Fruit fly (Drosophila melanogaster) whole organism, embryonic: Measurements from ENCODE around the gene Targ2.

Experiments used
- Adf1 ChIP-seq: fragments of 200-800 bp; sonication (Bioruptor generic); IDR thresholded peaks from 2 replicates; pipeline ENCODE4 v1.3.6; 2022; ENCODE audit warnings: missing biosample characterization, missing genetic modification characterization
- Aef1 ChIP-seq: fragments of 200-800 bp; sonication (Bioruptor generic); IDR thresholded peaks from 3 replicates; pipeline ENCODE4 v1.3.6; 2022; ENCODE audit warnings: missing biosample characterization, missing genetic modification characterization
- Atf-2 ChIP-seq: fragments of 200-800 bp; sonication (Bioruptor generic); optimal IDR thresholded peaks from 2 replicates; lab custom pipeline; 2016; ENCODE audit warnings: missing biosample characterization, missing genetic modification characterization
- BtbVII ChIP-seq: fragments of 200-800 bp; sonication (Bioruptor generic); optimal IDR thresholded peaks from 3 replicates; lab custom pipeline; 2017; ENCODE audit warnings: missing biosample characterization, mild to moderate bottlenecking, missing genetic modification characterization
- CG10321 ChIP-seq: fragments of 200-800 bp; sonication (Bioruptor generic); IDR thresholded peaks from 2 replicates; pipeline ENCODE4 v1.3.6; 2022; ENCODE audit warnings: missing biosample characterization, missing genetic modification characterization
- CG11398 ChIP-seq: fragments of 200-800 bp; sonication (Bioruptor generic); optimal IDR thresholded peaks from 2 replicates; lab custom pipeline; 2016; ENCODE audit warnings: missing biosample characterization, missing genetic modification characterization
- CG11504 ChIP-seq: fragments of 200-800 bp; sonication (Bioruptor generic); optimal IDR thresholded peaks from 3 replicates; lab custom pipeline; 2019; ENCODE audit warnings: missing biosample characterization, mild to moderate bottlenecking, missing genetic modification characterization, moderate library complexity
- CG13123 ChIP-seq: fragments of 200-800 bp; sonication (Bioruptor generic); optimal IDR thresholded peaks from 2 replicates; lab custom pipeline; 2016; ENCODE audit warnings: missing biosample characterization, missing genetic modification characterization
- CG14050 ChIP-seq: fragments of 200-800 bp; sonication (Bioruptor generic); IDR thresholded peaks from 3 replicates; pipeline ENCODE4 v1.3.6; 2022; ENCODE audit warnings: missing biosample characterization, missing genetic modification characterization
- CG14860 ChIP-seq: fragments of 200-800 bp; sonication (Bioruptor generic); IDR thresholded peaks from 3 replicates; pipeline ENCODE4 v1.3.6; 2022; ENCODE audit warnings: missing biosample characterization, missing genetic modification characterization; ENCODE audit not compliant: partially characterized antibody
- CG16813 ChIP-seq: fragments of 200-800 bp; sonication (Bioruptor generic); IDR thresholded peaks from 3 replicates; pipeline ENCODE4 v1.3.6; 2022; ENCODE audit warnings: missing biosample characterization, missing genetic modification characterization; ENCODE audit not compliant: partially characterized antibody
- CG18476 ChIP-seq: fragments of 200-800 bp; sonication (Bioruptor generic); optimal IDR thresholded peaks from 2 replicates; lab custom pipeline; 2016; ENCODE audit warnings: missing biosample characterization, mild to moderate bottlenecking, missing genetic modification characterization
- CG2712 ChIP-seq: fragments of 200-800 bp; optimal IDR thresholded peaks from 3 replicates; lab custom pipeline; 2019; ENCODE audit warnings: missing biosample characterization, mild to moderate bottlenecking, missing genetic modification characterization, moderate library complexity
- CG31224 ChIP-seq: fragments of 200-800 bp; sonication (Bioruptor generic); IDR thresholded peaks from 2 replicates; pipeline ENCODE4 v1.3.6; 2022; ENCODE audit warnings: missing biosample characterization, missing genetic modification characterization
- CG43689 ChIP-seq: fragments of 200-800 bp; sonication (Bioruptor generic); IDR thresholded peaks from 2 replicates; pipeline ENCODE4 v1.3.6; 2022; ENCODE audit warnings: missing biosample characterization, missing genetic modification characterization
- CG4424 ChIP-seq: fragments of 200-800 bp; sonication (Bioruptor generic); optimal IDR thresholded peaks from 3 replicates; lab custom pipeline; 2016; ENCODE audit warnings: missing biosample characterization, missing genetic modification characterization
- CG4707 ChIP-seq: fragments of 200-800 bp; sonication (Bioruptor generic); optimal IDR thresholded peaks from 2 replicates; lab custom pipeline; 2018; ENCODE audit warnings: missing biosample characterization, mild to moderate bottlenecking, missing genetic modification characterization, moderate library complexity
- CG6272 ChIP-seq: fragments of 200-800 bp; sonication (Bioruptor generic); IDR thresholded peaks from 2 replicates; pipeline ENCODE4 v1.3.6; 2022; ENCODE audit warnings: missing biosample characterization, missing genetic modification characterization
- CG6791 ChIP-seq: fragments of 200-800 bp; sonication (Bioruptor generic); IDR thresholded peaks from 3 replicates; pipeline ENCODE4 v1.3.6; 2022; ENCODE audit warnings: missing biosample characterization, missing genetic modification characterization; ENCODE audit not compliant: partially characterized antibody
- CG8359 ChIP-seq: fragments of 200-800 bp; sonication (Bioruptor generic); optimal IDR thresholded peaks from 2 replicates; lab custom pipeline; 2017; ENCODE audit warnings: missing biosample characterization, mild to moderate bottlenecking, missing genetic modification characterization, borderline replicate concordance
- CG8944 ChIP-seq: fragments of 200-800 bp; sonication (Bioruptor generic); optimal IDR thresholded peaks from 3 replicates; lab custom pipeline; 2016; ENCODE audit warnings: missing biosample characterization, missing genetic modification characterization
- CTCF ChIP-seq: fragments of 200-800 bp; sonication (Bioruptor generic); optimal IDR thresholded peaks from 2 replicates; lab custom pipeline; 2017; ENCODE audit warnings: missing biosample characterization, mild to moderate bottlenecking, missing genetic modification characterization, moderate library complexity
- CoRest ChIP-seq: fragments of 200-800 bp; sonication (Bioruptor generic); optimal IDR thresholded peaks from 3 replicates; lab custom pipeline; 2018; ENCODE audit warnings: missing biosample characterization, mild to moderate bottlenecking, missing genetic modification characterization, moderate library complexity
- D ChIP-seq, 2 experiments: fragments of 200-800 bp in 1 of 2; fragments of >200 bp in 1 of 2; sonication (Bioruptor generic) in 1 of 2; optimal IDR thresholded peaks; 2 replicates in 1 of 2; 3 replicates in 1 of 2; lab custom pipeline; 2017; ENCODE audit warnings: mild to moderate bottlenecking in 1 of 2, missing biosample characterization in 1 of 2, missing genetic modification characterization in 1 of 2, missing genetic modification reagents in 1 of 2
- Ets97D ChIP-seq: fragments of 200-800 bp; sonication (Bioruptor generic); optimal IDR thresholded peaks from 3 replicates; lab custom pipeline; 2016; ENCODE audit warnings: missing biosample characterization, missing genetic modification characterization
- GATAe ChIP-seq: fragments of 200-800 bp; sonication (Bioruptor generic); conservative IDR thresholded peaks from 2 replicates; pipeline ENCODE4 v1.3.6; 2022; ENCODE audit warnings: missing biosample characterization, missing genetic modification characterization
- HLH54F ChIP-seq: fragments of 200-800 bp; sonication (Bioruptor generic); optimal IDR thresholded peaks from 3 replicates; lab custom pipeline; 2016; ENCODE audit warnings: missing biosample characterization, missing genetic modification characterization
- Hr78 ChIP-seq, 2 experiments: fragments of 200-800 bp in 1 of 2; fragments of >200 bp in 1 of 2; sonication (Bioruptor generic) in 1 of 2; optimal IDR thresholded peaks; 2 replicates each; lab custom pipeline; 2017 to 2019; ENCODE audit warnings: missing biosample characterization in 2 of 2, missing genetic modification characterization in 2 of 2, mild to moderate bottlenecking in 1 of 2, moderate library complexity in 1 of 2
- Jarid2 ChIP-seq: fragments of 200-800 bp; sonication (Bioruptor generic); optimal IDR thresholded peaks from 3 replicates; lab custom pipeline; 2017; ENCODE audit warnings: mild to moderate bottlenecking, missing biosample characterization, missing genetic modification reagents, missing genetic modification characterization
- Mad ChIP-seq: fragments of 200-800 bp; sonication (Bioruptor generic); optimal IDR thresholded peaks from 2 replicates; lab custom pipeline; 2016; ENCODE audit warnings: missing biosample characterization, missing genetic modification characterization
- Meics ChIP-seq: fragments of 200-800 bp; sonication (Bioruptor generic); optimal IDR thresholded peaks from 2 replicates; lab custom pipeline; 2017; ENCODE audit warnings: missing biosample characterization, mild to moderate bottlenecking, missing genetic modification characterization
- Oli ChIP-seq: fragments of 200-800 bp; sonication (Bioruptor generic); optimal IDR thresholded peaks from 2 replicates; lab custom pipeline; 2018; ENCODE audit warnings: missing biosample characterization, mild to moderate bottlenecking, missing genetic modification characterization, moderate library complexity
- Pdp1 ChIP-seq, 2 experiments: fragments of 200-800 bp; sonication (Bioruptor generic); optimal IDR thresholded peaks; 3 replicates each; lab custom pipeline; 2016; ENCODE audit warnings: missing biosample characterization in 2 of 2, missing genetic modification characterization in 2 of 2, mild to moderate bottlenecking in 1 of 2, moderate library complexity in 1 of 2
- Side ChIP-seq: fragments of 200-800 bp; sonication (Bioruptor generic); optimal IDR thresholded peaks from 2 replicates; lab custom pipeline; 2016; ENCODE audit warnings: missing biosample characterization, missing genetic modification characterization
- Sin3A ChIP-seq: fragments of >200 bp; optimal IDR thresholded peaks from 2 replicates; lab custom pipeline; 2018
- Spps ChIP-seq: fragments of 200-800 bp; sonication (Bioruptor generic); optimal IDR thresholded peaks from 2 replicates; lab custom pipeline; 2018; ENCODE audit warnings: missing biosample characterization, mild to moderate bottlenecking, missing genetic modification characterization
- ab ChIP-seq: fragments of 200-800 bp; sonication (Bioruptor generic); optimal IDR thresholded peaks from 2 replicates; lab custom pipeline; 2016; ENCODE audit warnings: missing biosample characterization, missing genetic modification characterization
- ap ChIP-seq: fragments of 200-800 bp; sonication (Bioruptor generic); IDR thresholded peaks from 2 replicates; pipeline ENCODE4 v1.3.6; 2022; ENCODE audit warnings: missing biosample characterization, missing genetic modification characterization
- bigmax ChIP-seq: fragments of 200-800 bp; sonication (Bioruptor generic); optimal IDR thresholded peaks from 2 replicates; lab custom pipeline; 2018; ENCODE audit warnings: missing biosample characterization, mild to moderate bottlenecking, missing genetic modification characterization
- ems ChIP-seq: fragments of 200-800 bp; sonication (Bioruptor generic); optimal IDR thresholded peaks from 3 replicates; lab custom pipeline; 2016; ENCODE audit warnings: missing biosample characterization, missing genetic modification characterization
- gem ChIP-seq: fragments of 200-800 bp; sonication (Bioruptor generic); optimal IDR thresholded peaks from 2 replicates; lab custom pipeline; 2019; ENCODE audit warnings: missing biosample characterization, mild to moderate bottlenecking, missing genetic modification characterization, moderate library complexity
- kay ChIP-seq: fragments of 200-800 bp; sonication (Bioruptor generic); optimal IDR thresholded peaks from 2 replicates; lab custom pipeline; 2016; ENCODE audit warnings: missing biosample characterization, missing genetic modification characterization
- lola ChIP-seq, 3 experiments: fragments of >200 bp in 2 of 3; fragments of 200-800 bp in 1 of 3; sonication (Bioruptor generic) in 1 of 3; optimal IDR thresholded peaks; 2 replicates each; lab custom pipeline; 2017 to 2019; ENCODE audit warnings: missing biosample characterization in 3 of 3, missing genetic modification characterization in 3 of 3, mild to moderate bottlenecking in 1 of 3, moderate library complexity in 1 of 3
- pb ChIP-seq: fragments of 200-800 bp; sonication (Bioruptor generic); optimal IDR thresholded peaks from 3 replicates; lab custom pipeline; 2016; ENCODE audit warnings: missing biosample characterization, missing genetic modification characterization
- repo ChIP-seq: fragments of 200-800 bp; sonication (Bioruptor generic); optimal IDR thresholded peaks from 2 replicates; lab custom pipeline; 2016; ENCODE audit warnings: missing biosample characterization, missing genetic modification characterization
- row ChIP-seq: fragments of 200-800 bp; sonication (Bioruptor generic); IDR thresholded peaks from 3 replicates; pipeline ENCODE4 v1.3.6; 2022; ENCODE audit warnings: missing biosample characterization, missing genetic modification characterization
- sisA ChIP-seq: fragments of 200-800 bp; sonication (Bioruptor generic); IDR thresholded peaks from 2 replicates; pipeline ENCODE4 v1.3.6; 2022; ENCODE audit warnings: missing biosample characterization, missing genetic modification characterization
- so ChIP-seq: fragments of 200-800 bp; sonication (Bioruptor generic); IDR thresholded peaks from 3 replicates; pipeline ENCODE4 v1.3.6; 2022; ENCODE audit warnings: missing biosample characterization, missing genetic modification characterization
- stwl ChIP-seq: fragments of 200-800 bp; sonication (Bioruptor generic); optimal IDR thresholded peaks from 3 replicates; lab custom pipeline; 2018; ENCODE audit warnings: missing biosample characterization, mild to moderate bottlenecking, missing genetic modification characterization, moderate library complexity
- tna ChIP-seq: fragments of 200-800 bp; sonication (Bioruptor generic); IDR thresholded peaks from 2 replicates; pipeline ENCODE4 v1.3.6; 2022; ENCODE audit warnings: missing biosample characterization, missing genetic modification characterization; ENCODE audit not compliant: partially characterized antibody
- tup ChIP-seq: fragments of 200-800 bp; sonication (Bioruptor generic); optimal IDR thresholded peaks from 2 replicates; lab custom pipeline; 2016; ENCODE audit warnings: missing biosample characterization, mild to moderate bottlenecking, missing genetic modification characterization, moderate library complexity
- usp ChIP-seq: fragments of >200 bp; optimal IDR thresholded peaks from 2 replicates; lab custom pipeline; 2017; ENCODE audit warnings: missing biosample characterization, missing genetic modification characterization

Gene Targ2

dm6 chr3L:21251381-21251780 lies 48.3 kb upstream of the Targ2 start (continued):
- no peak for TF ChIP-seq CoRest
- TF ChIP-seq Jarid2 (GFP tag; lab: Kevin White, UChicago), result no peak
- no peak for TF ChIP-seq CG16813
- no peak for TF ChIP-seq GATAe
- TF ChIP-seq CG31224, result no peak
- TF ChIP-seq lola (GFP tag; optimal IDR thresholded peaks at IDR 0.05; lab: Kevin White, UChicago), result no peak
- no peak for TF ChIP-seq ems (GFP tag; lab: Kevin White, UChicago)
- no peak for TF ChIP-seq CG18476 (GFP tag; lab: Kevin White, UChicago)
- no peak for TF ChIP-seq CG6791
- TF ChIP-seq CTCF (GFP tag; lab: Kevin White, UChicago), result no peak
- TF ChIP-seq CG8944 (GFP tag; lab: Kevin White, UChicago), result no peak
- no peak for TF ChIP-seq CG4707 (GFP tag; lab: Kevin White, UChicago)
- no peak for TF ChIP-seq stwl
- no peak for TF ChIP-seq Spps (tag; lab: Kevin White, UChicago)
- TF ChIP-seq tup (GFP tag; lab: Kevin White, UChicago), result no peak
- TF ChIP-seq CG43689 (GFP tag; lab: Robert Waterston, UW), result no peak
- no peak for TF ChIP-seq tna (GFP tag; lab: Robert Waterston, UW)
- peak; percentile 44; the same call in 2 of the 3 replicates for TF ChIP-seq row (GFP tag; lab: Robert Waterston, UW)
- TF ChIP-seq pb, result no peak
- TF ChIP-seq D (optimal IDR thresholded peaks at IDR 0.05; lab: Kevin White, UChicago), result no peak
- TF ChIP-seq D (GFP tag; optimal IDR thresholded peaks at IDR 0.05; lab: Kevin White, UChicago), result no peak
- no peak for TF ChIP-seq CG11398 (GFP tag; lab: Kevin White, UChicago)
- peak; percentile 27 for TF ChIP-seq gem
- TF ChIP-seq Hr78 (GFP tag; optimal IDR thresholded peaks at IDR 0.05; lab: Kevin White, UChicago), result no peak
- TF ChIP-seq HLH54F (GFP tag; lab: Kevin White, UChicago), result no peak
- TF ChIP-seq Mad, result no peak
- no peak for TF ChIP-seq CG13123 (GFP tag; lab: Kevin White, UChicago)
- TF ChIP-seq Oli (tag; lab: Kevin White, UChicago), result peak; percentile 15
- TF ChIP-seq so (GFP tag; lab: Robert Waterston, UW), result peak; percentile 44; the same call in 1 of the 3 replicates
- TF ChIP-seq CG14050 (GFP tag; lab: Robert Waterston, UW), result no peak
- TF ChIP-seq CG6272 (GFP tag; lab: Robert Waterston, UW), result no peak
- TF ChIP-seq Aef1 (GFP tag; lab: Robert Waterston, UW), result no peak
- no peak for TF ChIP-seq Pdp1 (GFP tag; optimal IDR thresholded peaks at IDR 0.05; lab: Kevin White, UChicago)
- TF ChIP-seq ap (GFP tag; lab: Robert Waterston, UW), result no peak
- TF ChIP-seq repo (GFP tag; lab: Kevin White, UChicago), result no peak
- TF ChIP-seq Side (GFP tag; lab: Kevin White, UChicago), result no peak
- no peak for TF ChIP-seq CG2712 (tag; lab: Kevin White, UChicago)
- TF ChIP-seq Adf1 (GFP tag; lab: Robert Waterston, UW), result peak; percentile 7; the same call in 1 of the 2 replicates
- TF ChIP-seq Sin3A, result no peak
- TF ChIP-seq CG14860 (GFP tag; lab: Robert Waterston, UW), result no peak
- no peak for TF ChIP-seq BtbVII (GFP tag; lab: Kevin White, UChicago)
- no peak for TF ChIP-seq kay (GFP tag; lab: Kevin White, UChicago)
- no peak for TF ChIP-seq CG4424 (GFP tag; lab: Kevin White, UChicago)
- TF ChIP-seq CG8359 (GFP tag; lab: Kevin White, UChicago), result no peak
- TF ChIP-seq bigmax (GFP tag; lab: Kevin White, UChicago), result no peak
- TF ChIP-seq CG10321 (GFP tag; lab: Robert Waterston, UW), result no peak
- no peak for TF ChIP-seq usp
- TF ChIP-seq ab (GFP tag; lab: Kevin White, UChicago), result no peak
- TF ChIP-seq Ets97D (GFP tag; lab: Kevin White, UChicago), result no peak
- no peak for TF ChIP-seq Meics
- peak; percentile 28; the same call in 1 of the 2 replicates for TF ChIP-seq sisA (GFP tag; lab: Robert Waterston, UW)
- TF ChIP-seq CG11504, result peak; percentile 18
- TF ChIP-seq Atf-2 (GFP tag; lab: Kevin White, UChicago), result no peak
